Worm (Caenorhabditis elegans) whole organism, L2 larva: ENCODE data around the gene folr-1.

Experiments
- F13H6.1 ChIP-seq: sonication (generic microtip); optimal IDR thresholded peaks from 2 replicates; lab custom pipeline; 2016; ENCODE audit warnings: missing genetic modification characterization, missing compliant biosample characterization
- Y55F3AM.14 ChIP-seq: fragments of 200-800 bp; sonication (Bioruptor generic); optimal IDR thresholded peaks from 2 replicates; lab custom pipeline; 2018; ENCODE audit warnings: mild to moderate bottlenecking, missing genetic modification characterization, missing compliant biosample characterization
- aly-2 ChIP-seq: fragments of 150-350 bp; optimal IDR thresholded peaks from 2 replicates; lab custom pipeline; 2014; ENCODE audit warnings: missing biosample characterization, missing genetic modification characterization
- ama-1 ChIP-seq: fragments of 150-350 bp; optimal IDR thresholded peaks from 2 replicates; lab custom pipeline; 2018; ENCODE audit warnings: inconsistent platforms
- blmp-1 ChIP-seq: sonication (generic microtip); optimal IDR thresholded peaks from 2 replicates; lab custom pipeline; 2017; ENCODE audit warnings: missing genetic modification characterization, mild to moderate bottlenecking, missing compliant biosample characterization, antibody characterized with exemption, moderate library complexity; ENCODE audit not compliant: insufficient read depth
- crh-2 ChIP-seq: sonication (generic microtip); optimal IDR thresholded peaks from 2 replicates; lab custom pipeline; 2017; ENCODE audit warnings: missing biosample characterization, missing genetic modification characterization
- elt-1 ChIP-seq: fragments of 150-350 bp; optimal IDR thresholded peaks from 2 replicates; lab custom pipeline; 2014; ENCODE audit warnings: missing biosample characterization, missing genetic modification characterization
- elt-3 ChIP-seq: sonication (generic microtip); optimal IDR thresholded peaks from 2 replicates; lab custom pipeline; 2017; ENCODE audit warnings: missing biosample characterization, missing genetic modification characterization
- fos-1 ChIP-seq: fragments of 150-350 bp; optimal IDR thresholded peaks from 2 replicates; lab custom pipeline; 2014; ENCODE audit warnings: missing biosample characterization, missing genetic modification characterization
- gmeb-1 ChIP-seq: fragments of 150-350 bp; optimal IDR thresholded peaks from 2 replicates; lab custom pipeline; 2014; ENCODE audit warnings: missing biosample characterization, missing genetic modification characterization
- lin-11 ChIP-seq: fragments of 150-350 bp; sonication (generic microtip); optimal IDR thresholded peaks from 2 replicates; lab custom pipeline; 2014; ENCODE audit warnings: missing biosample characterization, missing genetic modification characterization, inconsistent platforms, mixed read lengths
- lin-39 ChIP-seq: fragments of 150-350 bp; optimal IDR thresholded peaks from 2 replicates; lab custom pipeline; 2014; ENCODE audit warnings: missing biosample characterization, missing genetic modification reagents, missing genetic modification characterization
- lsy-2 ChIP-seq, 2 experiments: fragments of 150-350 bp in 1 of 2; sonication (generic microtip) in 1 of 2; optimal IDR thresholded peaks; 2 replicates each; lab custom pipeline; 2014 to 2017; ENCODE audit warnings: missing biosample characterization in 2 of 2, missing genetic modification characterization in 2 of 2
- mbf-1 ChIP-seq: sonication (generic microtip); optimal IDR thresholded peaks from 2 replicates; lab custom pipeline; 2017; ENCODE audit warnings: missing biosample characterization, missing genetic modification characterization
- nhr-11 ChIP-seq: fragments of 150-350 bp; optimal IDR thresholded peaks from 2 replicates; lab custom pipeline; 2014; ENCODE audit warnings: missing biosample characterization, missing genetic modification characterization
- nhr-12 ChIP-seq: fragments of 150-350 bp; optimal IDR thresholded peaks from 2 replicates; lab custom pipeline; 2014; ENCODE audit warnings: missing biosample characterization, missing genetic modification characterization
- nhr-129 ChIP-seq: fragments of 150-350 bp; optimal IDR thresholded peaks from 2 replicates; lab custom pipeline; 2014; ENCODE audit warnings: missing biosample characterization, missing genetic modification characterization
- nhr-21 ChIP-seq: fragments of 150-350 bp; optimal IDR thresholded peaks from 2 replicates; lab custom pipeline; 2014; ENCODE audit warnings: missing biosample characterization, missing genetic modification characterization
- nhr-23 ChIP-seq: fragments of 150-350 bp; optimal IDR thresholded peaks from 2 replicates; lab custom pipeline; 2014; ENCODE audit warnings: missing biosample characterization, missing genetic modification reagents, missing genetic modification characterization
- nhr-25 ChIP-seq: fragments of 150-350 bp; sonication (generic microtip); optimal IDR thresholded peaks from 3 replicates; lab custom pipeline; 2014; ENCODE audit warnings: missing biosample characterization, missing genetic modification characterization
- nhr-6 ChIP-seq: fragments of 150-350 bp; optimal IDR thresholded peaks from 2 replicates; lab custom pipeline; 2014; ENCODE audit warnings: missing biosample characterization, missing genetic modification characterization
- sem-4 ChIP-seq: fragments of 150-350 bp; optimal IDR thresholded peaks from 2 replicates; lab custom pipeline; 2014; ENCODE audit warnings: missing biosample characterization, missing genetic modification reagents, missing genetic modification characterization
- skn-1 ChIP-seq: sonication (generic microtip); optimal IDR thresholded peaks from 2 replicates; lab custom pipeline; 2017; ENCODE audit warnings: missing biosample characterization, missing genetic modification characterization
- sma-3 ChIP-seq: sonication (generic microtip); optimal IDR thresholded peaks from 2 replicates; lab custom pipeline; 2016; ENCODE audit warnings: missing genetic modification reagents, missing genetic modification characterization, missing compliant biosample characterization
- sma-9 ChIP-seq, 2 experiments: fragments of 150-350 bp in 1 of 2; sonication (generic microtip) in 1 of 2; optimal IDR thresholded peaks; 2 replicates each; lab custom pipeline; 2014 to 2016; ENCODE audit warnings: missing genetic modification characterization in 2 of 2, mild to moderate bottlenecking in 1 of 2, missing biosample characterization in 1 of 2, missing compliant biosample characterization in 1 of 2, missing genetic modification reagents in 1 of 2, moderate library complexity in 1 of 2
- snpc-4 ChIP-seq: fragments of 150-350 bp; optimal IDR thresholded peaks from 2 replicates; lab custom pipeline; 2014; ENCODE audit warnings: missing biosample characterization, missing genetic modification characterization
- unc-55 ChIP-seq: fragments of 150-350 bp; sonication (generic microtip); optimal IDR thresholded peaks from 3 replicates; lab custom pipeline; 2014; ENCODE audit warnings: missing biosample characterization, missing genetic modification reagents, missing genetic modification characterization
- zag-1 ChIP-seq: fragments of 150-350 bp; optimal IDR thresholded peaks from 2 replicates; lab custom pipeline; 2014; ENCODE audit warnings: missing biosample characterization, missing genetic modification characterization
- ztf-4 ChIP-seq: fragments of 150-350 bp; optimal IDR thresholded peaks from 2 replicates; lab custom pipeline; 2014; ENCODE audit warnings: missing biosample characterization, missing genetic modification characterization

folr-1 gene

ce11 chrX:9933291-9934008 is 14.4 kb downstream of the folr-1 start:
- peak; percentile 38 for TF ChIP-seq nhr-129 (tag; lab: Kevin White, UChicago)
- peak; percentile 2 for TF ChIP-seq ama-1 (lab: Kevin White, UChicago)
- TF ChIP-seq aly-2 (tag; lab: Kevin White, UChicago) = no peak

DNA sequence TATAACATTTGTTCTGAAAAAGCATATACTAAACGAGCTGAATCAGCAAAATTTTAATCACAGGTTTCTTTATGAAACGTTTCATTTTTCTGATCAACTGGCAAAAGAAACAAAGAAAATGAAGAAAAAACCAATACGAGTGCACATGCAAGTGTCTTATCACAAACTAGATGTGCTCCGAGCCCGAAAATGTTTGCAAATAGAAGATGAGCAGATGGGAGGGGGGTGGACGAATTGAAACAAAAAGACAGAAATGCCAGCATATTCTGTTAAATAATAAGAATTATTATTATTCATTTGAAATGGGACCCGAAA is 14.9 kb downstream of the folr-1 start:
- TF ChIP-seq elt-3 (tag; lab: Kevin White, UChicago) (no peak), fos-1 (tag; lab: Kevin White, UChicago) (peak; percentile 79)

DNA sequence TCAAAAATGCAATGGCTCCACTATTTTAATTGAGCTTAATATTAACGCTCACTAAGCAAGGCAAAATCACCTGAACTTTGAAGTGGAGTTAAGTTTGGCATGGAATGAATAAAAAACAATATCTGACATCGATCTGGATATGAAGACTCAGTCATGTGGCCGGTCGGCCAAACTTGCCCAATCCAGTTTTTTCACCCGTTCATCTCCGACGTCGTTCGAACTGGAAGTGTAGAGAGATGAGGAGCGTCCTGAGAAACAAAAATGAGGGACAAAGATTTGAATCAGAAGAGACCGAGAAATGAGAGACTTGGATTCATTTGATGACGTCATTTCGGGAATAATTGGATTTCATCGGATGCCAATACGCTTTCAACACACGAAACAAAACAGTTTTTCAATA is 19.0 kb downstream of the folr-1 start:
- TF ChIP-seq nhr-25 (tag; lab: Kevin White, UChicago) (peak; percentile 30), sem-4 (tag; lab: Kevin White, UChicago) (peak; percentile 39), Y55F3AM.14 (GFP tag; lab: Kevin White, UChicago) (no peak), zag-1 (tag; lab: Kevin White, UChicago) (no peak), nhr-21 (peak; percentile 56), sma-3 (GFP tag; lab: Kevin White, UChicago) (no peak)
- TF ChIP-seq, all 48 proteins: peak for 3

DNA sequence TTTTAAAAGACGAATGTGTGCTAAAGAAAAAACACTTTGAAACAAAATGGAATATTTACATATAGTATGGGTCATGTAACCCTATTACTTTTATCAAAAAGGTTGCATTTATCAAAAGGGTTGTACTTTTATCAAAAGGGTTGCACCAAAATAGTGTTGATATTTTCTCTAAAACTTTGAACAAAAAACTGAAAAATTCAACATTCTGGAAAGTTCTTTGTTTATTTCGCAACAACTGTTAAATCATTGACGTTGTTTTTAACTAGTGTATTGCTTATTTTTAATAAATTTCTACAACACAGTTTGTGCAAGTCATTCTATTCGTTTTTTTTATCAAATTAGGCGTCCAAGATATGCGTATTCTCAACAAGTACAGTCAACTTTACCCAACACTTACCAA is 19.4 kb downstream of the folr-1 start, which contains the start of the genes C17G1.5 and C17G1.14:
TSS of gene C17G1.5 (plus strand) at position 266 of the 400 bp plus-strand sequence.
TSS of gene C17G1.14 (plus strand) at position 277 of the 400 bp plus-strand sequence.
- TF ChIP-seq lin-39 (no peak), mbf-1 (tag; lab: Kevin White, UChicago) (no peak), unc-55 (peak; percentile 2)

- TF ChIP-seq ztf-4 (tag; lab: Kevin White, UChicago) = no peak
- TF ChIP-seq F13H6.1 (tag; lab: Kevin White, UChicago) = no peak
- no peak for TF ChIP-seq lin-11 (tag; lab: Kevin White, UChicago)
- no peak for TF ChIP-seq nhr-12
- no peak for TF ChIP-seq elt-3 (tag; lab: Kevin White, UChicago)
- TF ChIP-seq ama-1 (lab: Kevin White, UChicago) = no peak
- no peak for TF ChIP-seq crh-2
- TF ChIP-seq lsy-2 (tag; optimal IDR thresholded peaks at IDR 0.05; lab: Kevin White, UChicago) = no peak
- no peak for TF ChIP-seq snpc-4 (tag; lab: Kevin White, UChicago)
- no peak for TF ChIP-seq lin-39
- no peak for TF ChIP-seq nhr-6 (tag; lab: Kevin White, UChicago)
- TF ChIP-seq mbf-1 (tag; lab: Kevin White, UChicago) = no peak
These were observed 21.4 kb downstream of the folr-1 start for ce11 chrX:9940524-9940923.

- TF ChIP-seq blmp-1 (tag; lab: Kevin White, UChicago) (no peak), gmeb-1 (tag; lab: Kevin White, UChicago) (no peak), nhr-23 (tag; lab: Kevin White, UChicago) (no peak), nhr-12 (no peak)
- TF ChIP-seq, all 48 proteins: peak for 0
These were observed 22.3 kb downstream of the folr-1 start for ce11 chrX:9941379-9941778.

- TF ChIP-seq skn-1 (tag; lab: Kevin White, UChicago) (no peak), lin-11 (tag; lab: Kevin White, UChicago) (no peak), elt-1 (tag; lab: Kevin White, UChicago) (no peak), sma-9 (GFP tag; optimal IDR thresholded peaks at IDR 0.05; lab: Kevin White, UChicago) (no peak), sma-9 (tag; optimal IDR thresholded peaks at IDR 0.05; lab: Kevin White, UChicago) (no peak), nhr-11 (no peak), gmeb-1 (tag; lab: Kevin White, UChicago) (no peak)
These were observed 29.4 kb downstream of the folr-1 start for ce11 chrX:9948528-9948927.
